Worm (Caenorhabditis elegans): ENCODE measurements around the gene K10C2.8.

The K10C2.8 gene

ce11 chrX:6437545-6437944 is at the start of gene K10C2.8:
TSS of gene K10C2.8 (minus strand) at chrX:6437645.
- no peak for TF ChIP-seq skn-1 (tag; optimal IDR thresholded peaks at IDR 0.05)
- no peak for TF ChIP-seq hlh-30 (tag; optimal IDR thresholded peaks at IDR 0.05; ENCODE audit: insufficient read depth)
- no peak for TF ChIP-seq nhr-11 (tag; optimal IDR thresholded peaks at IDR 0.05)
- no peak for TF ChIP-seq nhr-10 (tag; optimal IDR thresholded peaks at IDR 0.05)
- TF ChIP-seq daf-19 (GFP tag; conservative IDR thresholded peaks at IDR 0.05), result no peak
- no peak for TF ChIP-seq lin-39 (tag; optimal IDR thresholded peaks at IDR 0.05)
- no peak for TF ChIP-seq unc-130 (GFP tag; optimal IDR thresholded peaks at IDR 0.05)

- no peak for TF ChIP-seq hif-1 (tag; optimal IDR thresholded peaks at IDR 0.05)
- TF ChIP-seq aly-2 (tag; optimal IDR thresholded peaks at IDR 0.05), result no peak
- TF ChIP-seq ces-1 (GFP tag; optimal IDR thresholded peaks at IDR 0.05), result no peak
- TF ChIP-seq aha-1 (tag), result no peak
- TF ChIP-seq ceh-44 (GFP tag; IDR thresholded peaks at IDR 0.05), result no peak
- TF ChIP-seq tra-1 (GFP tag; IDR thresholded peaks at IDR 0.05), result no peak
- no peak for TF ChIP-seq mes-2 (tag; optimal IDR thresholded peaks at IDR 0.05; ENCODE audit: poor library complexity, severe bottlenecking)
- TF ChIP-seq Y105C5A.15 (GFP tag; IDR thresholded peaks at IDR 0.05), result no peak
- TF ChIP-seq Y48G9A.11 (GFP tag; IDR thresholded peaks at IDR 0.05), result no peak
- no peak for TF ChIP-seq saeg-2 (GFP tag; IDR thresholded peaks at IDR 0.05)
Observed at ce11 chrX:6484780-6485179, 47.3 kb upstream of the K10C2.8 start, which contains the start of gene gar-1. TSS of gene gar-1 (minus strand) at chrX:6484880.

DNA sequence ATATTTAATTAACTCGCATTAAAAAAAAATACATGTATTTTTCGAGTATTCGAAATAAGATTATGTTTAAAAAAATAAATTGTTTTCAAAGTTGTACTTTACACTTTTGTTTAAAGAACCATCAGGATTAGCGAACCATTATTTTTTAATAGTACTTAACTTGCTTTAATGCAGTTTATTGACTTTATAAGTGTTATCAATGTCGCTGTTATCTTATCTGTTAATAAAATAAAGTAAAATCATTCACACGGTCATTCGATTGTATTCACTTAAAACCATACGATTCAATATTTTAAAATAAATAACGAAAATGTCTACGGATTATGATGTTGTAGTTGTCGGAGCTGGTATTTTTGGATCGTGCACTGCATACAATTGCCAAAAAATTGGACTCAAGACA is 39.1 kb upstream of the K10C2.8 start, which contains the start of gene C15B12.1:
Gene C15B12.1, plus strand, starts transcription at position 271 of the 400 bp plus-strand sequence.
- TF ChIP-seq ceh-82 (tag; optimal IDR thresholded peaks at IDR 0.05) (no peak), php-3 (GFP tag; IDR thresholded peaks at IDR 0.05) (peak; percentile 70), dve-1 (tag; optimal IDR thresholded peaks at IDR 0.05; ENCODE audit: insufficient read depth) (peak; percentile 36), nhr-28 (tag; optimal IDR thresholded peaks at IDR 0.05) (peak; percentile 22), pqm-1 (tag; optimal IDR thresholded peaks at IDR 0.05) (peak; percentile 16)

- TF ChIP-seq unc-130 (GFP tag; optimal IDR thresholded peaks at IDR 0.05) (no peak), zfp-3 (GFP tag; conservative IDR thresholded peaks at IDR 0.05) (no peak), spr-1 (tag; optimal IDR thresholded peaks at IDR 0.05) (no peak), daf-16 (GFP tag; optimal IDR thresholded peaks at IDR 0.05) (peak in 1 of 2 experiments; percentile 87), daf-16 (tag; optimal IDR thresholded peaks at IDR 0.05) (no peak), ceh-44 (GFP tag; IDR thresholded peaks at IDR 0.05) (no peak), unc-62 (GFP tag; optimal IDR thresholded peaks at IDR 0.05 in 1 of 2) (peak in 1 of 2 experiments; percentile 17), unc-62 (tag; optimal IDR thresholded peaks at IDR 0.05) (no peak), ama-1 (optimal IDR thresholded peaks at IDR 0.05) (no peak)
Observed at ce11 chrX:6473698-6474314, 36.4 kb upstream of the K10C2.8 start, which contains the start of the genes C15B12.4 and C15B12.8. TSS of gene C15B12.4 (minus strand) at chrX:6473748. TSS of gene C15B12.8 (plus strand) at chrX:6474264.

- TF ChIP-seq nhr-41 (GFP tag; IDR thresholded peaks at IDR 0.05), result no peak
- peak in 1 of 2 experiments; percentile 42 for TF ChIP-seq unc-62 (GFP tag; optimal IDR thresholded peaks at IDR 0.05 in 1 of 2)
- TF ChIP-seq unc-62 (tag; optimal IDR thresholded peaks at IDR 0.05), result no peak
Observed at ce11 chrX:6468499-6468898, 31.1 kb upstream of the K10C2.8 start, which contains the start of gene C15B12.9. TSS of gene C15B12.9 (plus strand) at chrX:6468799.

- TF ChIP-seq unc-62 (GFP tag; optimal IDR thresholded peaks at IDR 0.05 in 1 of 2) (peak in 1 of 2 experiments; percentile 57), unc-62 (tag; optimal IDR thresholded peaks at IDR 0.05) (no peak), unc-130 (GFP tag; optimal IDR thresholded peaks at IDR 0.05) (no peak), mxl-2 (GFP tag; conservative IDR thresholded peaks at IDR 0.05) (no peak)
Observed at ce11 chrX:6467462-6467861, 30.0 kb upstream of the K10C2.8 start, which contains the start of gene C15B12.3. TSS of gene C15B12.3 (minus strand) at chrX:6467562.
